Worm (Caenorhabditis elegans): Measurements from ENCODE around the gene Y37D8A.5.

The Y37D8A.5 gene

DNA sequence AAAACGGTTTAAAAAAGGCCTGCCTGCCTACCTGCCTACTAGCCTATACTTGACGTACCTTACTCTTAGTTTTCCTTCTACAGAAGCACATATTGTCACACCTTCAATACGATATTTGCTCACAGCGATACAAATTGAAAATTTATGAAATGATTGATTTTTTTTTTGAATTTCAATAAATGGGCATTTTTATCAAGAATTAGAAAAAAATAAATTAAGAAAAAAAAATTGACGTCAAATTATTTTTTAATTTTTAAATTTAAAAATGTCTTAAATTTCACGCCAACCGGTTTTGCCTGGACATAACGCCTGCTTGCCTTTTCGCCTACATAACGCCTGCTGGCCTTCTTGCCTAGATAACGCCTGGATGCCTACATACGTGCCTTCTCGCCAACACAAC lies 48.6 kb downstream of the Y37D8A.5 start, which contains the start of gene BE10.5:
BE10.5 (minus strand) TSS at position 101 of the 400 bp plus-strand sequence.
- no peak for TF ChIP-seq somi-1 (GFP tag; optimal IDR thresholded peaks at IDR 0.05)
- no peak for TF ChIP-seq ZK185.1 (tag; optimal IDR thresholded peaks at IDR 0.05; ENCODE audit: poor library complexity, severe bottlenecking)
